Fruit fly (Drosophila melanogaster) whole organism, embryonic: ENCODE measurements around the gene CG32073.

ENCODE experiments used
- Adf1 ChIP-seq: fragments of 200-800 bp; sonication (Bioruptor generic); IDR thresholded peaks from 2 replicates; pipeline ENCODE4 v1.3.6; 2022; ENCODE audit warnings: missing biosample characterization, missing genetic modification characterization
- CG10431 ChIP-seq: fragments of 200-800 bp; sonication (Bioruptor generic); optimal IDR thresholded peaks from 3 replicates; lab custom pipeline; 2018; ENCODE audit warnings: missing biosample characterization, mild to moderate bottlenecking, missing genetic modification characterization
- CG10462 ChIP-seq: fragments of 200-800 bp; sonication (Bioruptor generic); optimal IDR thresholded peaks from 2 replicates; lab custom pipeline; 2016; ENCODE audit warnings: missing biosample characterization, missing genetic modification characterization
- CG11247 ChIP-seq: fragments of 200-800 bp; sonication (Bioruptor generic); IDR thresholded peaks from 2 replicates; pipeline ENCODE4 v1.3.6; 2022; ENCODE audit warnings: missing biosample characterization, missing genetic modification characterization
- CG11504 ChIP-seq: fragments of 200-800 bp; sonication (Bioruptor generic); optimal IDR thresholded peaks from 3 replicates; lab custom pipeline; 2019; ENCODE audit warnings: missing biosample characterization, mild to moderate bottlenecking, missing genetic modification characterization, moderate library complexity
- CG12299 ChIP-seq: fragments of 200-800 bp; sonication (Bioruptor generic); optimal IDR thresholded peaks from 2 replicates; lab custom pipeline; 2018; ENCODE audit warnings: missing biosample characterization, mild to moderate bottlenecking, missing genetic modification characterization
- CG12769 ChIP-seq: fragments of 200-800 bp; sonication (Bioruptor generic); optimal IDR thresholded peaks from 2 replicates; lab custom pipeline; 2019; ENCODE audit warnings: missing biosample characterization, mild to moderate bottlenecking, missing genetic modification characterization, moderate library complexity
- CG12942 ChIP-seq: fragments of 200-800 bp; sonication (Bioruptor generic); optimal IDR thresholded peaks from 3 replicates; lab custom pipeline; 2016; ENCODE audit warnings: missing biosample characterization, missing genetic modification characterization
- CG13624 ChIP-seq: fragments of 200-800 bp; sonication (Bioruptor generic); optimal IDR thresholded peaks from 2 replicates; lab custom pipeline; 2016; ENCODE audit warnings: missing biosample characterization, missing genetic modification characterization
- CG17328 ChIP-seq: fragments of 200-800 bp; sonication (Bioruptor generic); IDR thresholded peaks from 2 replicates; pipeline ENCODE4 v1.3.6; 2022; ENCODE audit warnings: missing biosample characterization, missing genetic modification characterization
- CG18476 ChIP-seq: fragments of 200-800 bp; sonication (Bioruptor generic); optimal IDR thresholded peaks from 2 replicates; lab custom pipeline; 2016; ENCODE audit warnings: missing biosample characterization, mild to moderate bottlenecking, missing genetic modification characterization
- CG2202 ChIP-seq: fragments of 200-800 bp; sonication (Bioruptor generic); optimal IDR thresholded peaks from 2 replicates; lab custom pipeline; 2018; ENCODE audit warnings: missing biosample characterization, mild to moderate bottlenecking, missing genetic modification characterization
- CG2678 ChIP-seq: fragments of 200-800 bp; sonication (Bioruptor generic); optimal IDR thresholded peaks from 3 replicates; lab custom pipeline; 2019; ENCODE audit warnings: missing biosample characterization, mild to moderate bottlenecking, missing genetic modification characterization, moderate library complexity
- CG34422 ChIP-seq: fragments of 200-800 bp; sonication (Bioruptor generic); IDR thresholded peaks from 3 replicates; pipeline ENCODE4 v1.3.6; 2022; ENCODE audit warnings: missing biosample characterization, missing genetic modification characterization
- CG43689 ChIP-seq: fragments of 200-800 bp; sonication (Bioruptor generic); IDR thresholded peaks from 2 replicates; pipeline ENCODE4 v1.3.6; 2022; ENCODE audit warnings: missing biosample characterization, missing genetic modification characterization
- CG8089 ChIP-seq: fragments of 200-800 bp; sonication (Bioruptor generic); optimal IDR thresholded peaks from 3 replicates; lab custom pipeline; 2016; ENCODE audit warnings: missing biosample characterization, missing genetic modification characterization
- CG8281 ChIP-seq: fragments of 200-800 bp; sonication (Bioruptor generic); optimal IDR thresholded peaks from 2 replicates; lab custom pipeline; 2018; ENCODE audit warnings: missing biosample characterization, mild to moderate bottlenecking, missing genetic modification characterization, moderate library complexity
- Chrac-16 ChIP-seq: fragments of 200-800 bp; sonication (Bioruptor generic); optimal IDR thresholded peaks from 3 replicates; lab custom pipeline; 2016; ENCODE audit warnings: missing biosample characterization, missing genetic modification characterization
- D19A ChIP-seq: fragments of 200-800 bp; optimal IDR thresholded peaks from 3 replicates; lab custom pipeline; 2019; ENCODE audit warnings: missing biosample characterization, mild to moderate bottlenecking, missing genetic modification characterization, moderate library complexity
- Dad ChIP-seq: fragments of 200-800 bp; sonication (Bioruptor generic); optimal IDR thresholded peaks from 3 replicates; lab custom pipeline; 2016; ENCODE audit warnings: missing biosample characterization, missing genetic modification characterization
- Dbx ChIP-seq: fragments of 200-800 bp; sonication (Bioruptor generic); IDR thresholded peaks from 3 replicates; pipeline ENCODE4 v1.3.6; 2022; ENCODE audit warnings: missing biosample characterization, missing genetic modification characterization
- Fer3 ChIP-seq: fragments of 200-800 bp; sonication (Bioruptor generic); optimal IDR thresholded peaks from 2 replicates; lab custom pipeline; 2018; ENCODE audit warnings: missing biosample characterization, mild to moderate bottlenecking, missing genetic modification characterization, moderate library complexity
- GATAe ChIP-seq: fragments of 200-800 bp; sonication (Bioruptor generic); conservative IDR thresholded peaks from 2 replicates; pipeline ENCODE4 v1.3.6; 2022; ENCODE audit warnings: missing biosample characterization, missing genetic modification characterization
- Hey ChIP-seq: fragments of 200-800 bp; sonication (Bioruptor generic); optimal IDR thresholded peaks from 3 replicates; lab custom pipeline; 2018; ENCODE audit warnings: missing biosample characterization, mild to moderate bottlenecking, missing genetic modification characterization
- HmgZ ChIP-seq: fragments of 200-800 bp; sonication (Bioruptor generic); optimal IDR thresholded peaks from 2 replicates; lab custom pipeline; 2018; ENCODE audit warnings: missing biosample characterization, mild to moderate bottlenecking, missing genetic modification characterization
- Hr3 ChIP-seq: fragments of 200-800 bp; sonication (Bioruptor generic); optimal IDR thresholded peaks from 3 replicates; lab custom pipeline; 2016; ENCODE audit warnings: missing biosample characterization, missing genetic modification characterization
- Lhr ChIP-seq: fragments of 200-800 bp; sonication (Bioruptor generic); optimal IDR thresholded peaks from 3 replicates; lab custom pipeline; 2017; ENCODE audit warnings: mild to moderate bottlenecking, missing biosample characterization, missing genetic modification reagents, missing genetic modification characterization
- Max ChIP-seq: fragments of 200-800 bp; sonication (Bioruptor generic); optimal IDR thresholded peaks from 2 replicates; lab custom pipeline; 2016; ENCODE audit warnings: missing biosample characterization, mild to moderate bottlenecking, missing genetic modification characterization
- Meics ChIP-seq: fragments of 200-800 bp; sonication (Bioruptor generic); optimal IDR thresholded peaks from 2 replicates; lab custom pipeline; 2017; ENCODE audit warnings: missing biosample characterization, mild to moderate bottlenecking, missing genetic modification characterization
- Myb ChIP-seq: fragments of 200-800 bp; sonication (Bioruptor generic); optimal IDR thresholded peaks from 2 replicates; lab custom pipeline; 2016; ENCODE audit warnings: missing biosample characterization, missing genetic modification characterization
- Opbp ChIP-seq: fragments of 200-800 bp; sonication (Bioruptor generic); IDR thresholded peaks from 3 replicates; pipeline ENCODE4 v1.3.6; 2022; ENCODE audit warnings: missing biosample characterization, missing genetic modification characterization; ENCODE audit not compliant: partially characterized antibody
- abd-A ChIP-seq: fragments of 200-800 bp; sonication (Bioruptor generic); optimal IDR thresholded peaks from 3 replicates; lab custom pipeline; 2019; ENCODE audit warnings: missing biosample characterization, mild to moderate bottlenecking, missing genetic modification characterization, moderate library complexity
- ato ChIP-seq: fragments of 200-800 bp; sonication (Bioruptor generic); IDR thresholded peaks from 2 replicates; pipeline ENCODE4 v1.3.6; 2022; ENCODE audit warnings: missing biosample characterization, missing genetic modification characterization; ENCODE audit not compliant: partially characterized antibody
- bowl ChIP-seq: fragments of 200-800 bp; sonication (Bioruptor generic); IDR thresholded peaks from 2 replicates; pipeline ENCODE4 v1.3.6; 2022; ENCODE audit warnings: missing biosample characterization, missing genetic modification characterization
- chinmo ChIP-seq: fragments of 200-800 bp; sonication (Bioruptor generic); IDR thresholded peaks from 4 replicates; pipeline ENCODE4 v1.3.6; 2022; ENCODE audit warnings: missing biosample characterization, missing genetic modification characterization; ENCODE audit not compliant: partially characterized antibody
- crp ChIP-seq, 2 experiments: fragments of 200-800 bp; sonication (Bioruptor generic); optimal IDR thresholded peaks; 2 replicates in 1 of 2; 3 replicates in 1 of 2; lab custom pipeline; 2017; ENCODE audit warnings: missing biosample characterization in 2 of 2, missing genetic modification characterization in 2 of 2, mild to moderate bottlenecking in 1 of 2, moderate library complexity in 1 of 2
- ewg ChIP-seq: fragments of 200-800 bp; sonication (Bioruptor generic); optimal IDR thresholded peaks from 3 replicates; lab custom pipeline; 2017; ENCODE audit warnings: mild to moderate bottlenecking, missing biosample characterization, missing genetic modification reagents, missing genetic modification characterization
- fd3F ChIP-seq: fragments of 200-800 bp; sonication (Bioruptor generic); optimal IDR thresholded peaks from 2 replicates; lab custom pipeline; 2018; ENCODE audit warnings: missing biosample characterization, mild to moderate bottlenecking, missing genetic modification characterization, moderate library complexity
- grn ChIP-seq: fragments of 200-800 bp; sonication (Bioruptor generic); optimal IDR thresholded peaks from 3 replicates; lab custom pipeline; 2017; ENCODE audit warnings: missing biosample characterization, missing genetic modification characterization
- ind ChIP-seq: fragments of 200-800 bp; sonication (Bioruptor generic); optimal IDR thresholded peaks from 3 replicates; lab custom pipeline; 2016; ENCODE audit warnings: missing biosample characterization, missing genetic modification characterization
- lab ChIP-seq: fragments of 200-800 bp; sonication (Bioruptor generic); optimal IDR thresholded peaks from 3 replicates; lab custom pipeline; 2017; ENCODE audit warnings: missing biosample characterization, missing genetic modification characterization, mild to moderate bottlenecking, moderate library complexity, missing genetic modification reagents
- mirr ChIP-seq: fragments of 200-800 bp; sonication (Bioruptor generic); optimal IDR thresholded peaks from 3 replicates; lab custom pipeline; 2018; ENCODE audit warnings: missing biosample characterization, mild to moderate bottlenecking, missing genetic modification characterization
- mld ChIP-seq: fragments of 200-800 bp; sonication (Bioruptor generic); IDR thresholded peaks from 3 replicates; pipeline ENCODE4 v1.3.6; 2022; ENCODE audit warnings: missing biosample characterization, missing genetic modification characterization; ENCODE audit not compliant: partially characterized antibody
- nom ChIP-seq: fragments of 200-800 bp; sonication (Bioruptor generic); optimal IDR thresholded peaks from 2 replicates; lab custom pipeline; 2017; ENCODE audit warnings: missing biosample characterization, missing genetic modification characterization, mild to moderate bottlenecking, moderate library complexity, missing genetic modification reagents
- sima ChIP-seq: fragments of 200-800 bp; sonication (Bioruptor generic); optimal IDR thresholded peaks from 2 replicates; lab custom pipeline; 2016; ENCODE audit warnings: missing biosample characterization, missing genetic modification characterization
- tll ChIP-seq, 2 experiments: fragments of 200-800 bp in 1 of 2; fragments of >200 bp in 1 of 2; sonication (Bioruptor generic) in 1 of 2; optimal IDR thresholded peaks; 2 replicates each; lab custom pipeline; 2017 to 2019; ENCODE audit warnings: missing biosample characterization in 2 of 2, missing genetic modification characterization in 2 of 2, mild to moderate bottlenecking in 1 of 2, moderate library complexity in 1 of 2
- vvl ChIP-seq: fragments of 200-800 bp; sonication (Bioruptor generic); IDR thresholded peaks from 2 replicates; pipeline ENCODE4 v1.3.6; 2022; ENCODE audit warnings: missing biosample characterization, missing genetic modification characterization
- zf30C ChIP-seq: fragments of 200-800 bp; sonication (Bioruptor generic); optimal IDR thresholded peaks from 3 replicates; lab custom pipeline; 2018; ENCODE audit warnings: missing biosample characterization, mild to moderate bottlenecking, missing genetic modification characterization

The CG32073 gene

dm6 chr3L:11120419-11120958 lies 13.1 kb upstream of the CG32073 start, which contains the start of the genes FoxK and mRpL2 (continued):
- TF ChIP-seq Lhr (GFP tag; lab: Kevin White, UChicago) (no peak), Chrac-16 (GFP tag; lab: Kevin White, UChicago) (no peak), mld (no peak), CG12942 (GFP tag; lab: Kevin White, UChicago) (no peak), CG18476 (GFP tag; lab: Kevin White, UChicago) (no peak), Fer3 (tag; lab: Kevin White, UChicago) (no peak), grn (GFP tag; lab: Kevin White, UChicago) (no peak), Adf1 (GFP tag; lab: Robert Waterston, UW) (no peak), D19A (tag; lab: Kevin White, UChicago) (no peak), Myb (GFP tag; lab: Kevin White, UChicago) (peak; percentile 78), CG10431 (GFP tag; lab: Kevin White, UChicago) (no peak), vvl (GFP tag; lab: Robert Waterston, UW) (peak; percentile 56; the same call in 1 of the 2 replicates), CG11504 (tag; lab: Kevin White, UChicago) (peak; percentile 2), tll (GFP tag; optimal IDR thresholded peaks at IDR 0.05; lab: Kevin White, UChicago) (no peak), Hr3 (no peak), CG43689 (GFP tag; lab: Robert Waterston, UW) (no peak), crp (GFP tag; optimal IDR thresholded peaks at IDR 0.05; lab: Kevin White, UChicago) (peak; percentile 70 to 97), zf30C (GFP tag; lab: Kevin White, UChicago) (peak; percentile 30), nom (GFP tag; lab: Kevin White, UChicago) (peak; percentile 97), CG12299 (tag; lab: Kevin White, UChicago) (no peak), CG8089 (GFP tag; lab: Kevin White, UChicago) (no peak), abd-A (tag; lab: Kevin White, UChicago) (no peak), Dad (GFP tag; lab: Kevin White, UChicago) (no peak), CG11247 (GFP tag; lab: Robert Waterston, UW) (no peak), CG10462 (no peak), lab (GFP tag; lab: Kevin White, UChicago) (no peak)

dm6 chr3L:11119901-11120418 lies 12.6 kb upstream of the CG32073 start:
- TF ChIP-seq Myb (GFP tag; lab: Kevin White, UChicago) (no peak), CG17328 (GFP tag; lab: Robert Waterston, UW) (0 out of 2 replicates have a peak, but pooled peaks have one; percentile 20), Dbx (GFP tag; lab: Robert Waterston, UW) (0 out of 3 replicates have a peak, but pooled peaks have one; percentile 17), sima (no peak), CG34422 (GFP tag; lab: Robert Waterston, UW) (peak; percentile 58; the same call in 1 of the 3 replicates), GATAe (no peak), Opbp (GFP tag; lab: Robert Waterston, UW) (no peak), HmgZ (tag; lab: Kevin White, UChicago) (peak; percentile 48), ind (GFP tag; lab: Kevin White, UChicago) (no peak), CG12769 (peak; percentile 83), CG2678 (peak; percentile 53), Max (GFP tag; lab: Kevin White, UChicago) (no peak), chinmo (peak; percentile 33; the same call in 1 of the 4 replicates), Meics (GFP tag; lab: Kevin White, UChicago) (peak; percentile 50), bowl (GFP tag; lab: Robert Waterston, UW) (no peak), CG8281 (tag; lab: Kevin White, UChicago) (peak; percentile 1), CG11247 (GFP tag; lab: Robert Waterston, UW) (no peak), ato (GFP tag; lab: Robert Waterston, UW) (no peak), fd3F (GFP tag; lab: Kevin White, UChicago) (no peak), CG13624 (GFP tag; lab: Kevin White, UChicago) (peak; percentile 36), mirr (GFP tag; lab: Kevin White, UChicago) (peak; percentile 91), CG2202 (tag; lab: Kevin White, UChicago) (peak; percentile 25), Hey (tag; lab: Kevin White, UChicago) (peak; percentile 63), ewg (peak; percentile 64)
